Worm (Caenorhabditis elegans) whole organism, L3 larva: Measurements from ENCODE around the gene R11D1.7.

Experiments used
- ama-1 ChIP-seq: fragments of 150-350 bp; optimal IDR thresholded peaks from 2 replicates; lab custom pipeline; 2018
- elt-1 ChIP-seq: fragments of 150-350 bp; optimal IDR thresholded peaks from 2 replicates; lab custom pipeline; 2014; ENCODE audit warnings: missing biosample characterization, missing genetic modification characterization

DNA sequence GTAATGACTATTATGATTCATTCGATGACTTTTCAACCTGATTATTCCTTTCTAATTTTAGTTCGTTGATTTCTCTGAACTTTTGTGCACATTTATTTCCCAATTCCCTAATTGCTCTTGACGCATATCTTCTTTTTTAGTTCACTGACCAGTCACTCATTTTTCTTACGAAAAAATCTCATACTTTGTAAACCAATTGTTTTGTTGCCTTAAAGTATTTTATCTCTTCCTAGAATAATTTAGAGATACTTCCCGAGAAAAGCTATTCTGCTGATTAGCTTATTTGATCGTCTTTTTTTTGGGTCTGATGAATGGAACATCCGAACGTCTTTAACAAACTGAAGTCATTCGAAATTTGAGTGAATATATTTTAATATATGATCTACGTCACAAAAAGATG is 40.5 kb upstream of the R11D1.7 start:
- TF ChIP-seq ama-1 (lab: Kevin White, UChicago) = no peak
- TF ChIP-seq elt-1 (tag; lab: Kevin White, UChicago) = no peak
